Worm (Caenorhabditis elegans) whole organism, L1 larva: ENCODE data around the gene pbs-3.
A peak's percentile ranks its signal among the peaks of the same experiment; 100 is the strongest.

Source experiments
- aly-2 ChIP-seq: fragments of 150-350 bp; optimal IDR thresholded peaks from 2 replicates; lab custom pipeline; 2014; ENCODE audit warnings: missing biosample characterization, missing genetic modification characterization
- ama-1 ChIP-seq: fragments of 150-350 bp; optimal IDR thresholded peaks from 2 replicates; lab custom pipeline; 2014
- lin-15B ChIP-seq: fragments of 150-350 bp; sonication (generic microtip); optimal IDR thresholded peaks from 3 replicates; lab custom pipeline; 2014; ENCODE audit warnings: missing biosample characterization, missing genetic modification characterization
- mab-9 ChIP-seq: fragments of 200-800 bp; sonication (Bioruptor generic); IDR thresholded peaks from 2 replicates; pipeline ENCODE4 v1.3.6; 2022; ENCODE audit warnings: missing genetic modification reagents, missing genetic modification characterization, missing compliant biosample characterization
- nhr-28 ChIP-seq: fragments of 150-350 bp; optimal IDR thresholded peaks from 2 replicates; lab custom pipeline; 2014; ENCODE audit warnings: missing biosample characterization, missing genetic modification characterization
- nhr-76 ChIP-seq: sonication (generic microtip); optimal IDR thresholded peaks from 2 replicates; lab custom pipeline; 2017; ENCODE audit warnings: missing biosample characterization, missing genetic modification characterization
- rnt-1 ChIP-seq: sonication (generic microtip); optimal IDR thresholded peaks from 2 replicates; lab custom pipeline; 2016; ENCODE audit warnings: mild to moderate bottlenecking, missing genetic modification characterization, moderate library complexity, missing compliant biosample characterization
- swsn-7 ChIP-seq: sonication (generic microtip); optimal IDR thresholded peaks from 2 replicates; lab custom pipeline; 2016; ENCODE audit warnings: missing genetic modification characterization, missing compliant biosample characterization
- ztf-4 ChIP-seq: fragments of 150-350 bp; optimal IDR thresholded peaks from 2 replicates; lab custom pipeline; 2014; ENCODE audit warnings: missing biosample characterization, missing genetic modification characterization

DNA sequence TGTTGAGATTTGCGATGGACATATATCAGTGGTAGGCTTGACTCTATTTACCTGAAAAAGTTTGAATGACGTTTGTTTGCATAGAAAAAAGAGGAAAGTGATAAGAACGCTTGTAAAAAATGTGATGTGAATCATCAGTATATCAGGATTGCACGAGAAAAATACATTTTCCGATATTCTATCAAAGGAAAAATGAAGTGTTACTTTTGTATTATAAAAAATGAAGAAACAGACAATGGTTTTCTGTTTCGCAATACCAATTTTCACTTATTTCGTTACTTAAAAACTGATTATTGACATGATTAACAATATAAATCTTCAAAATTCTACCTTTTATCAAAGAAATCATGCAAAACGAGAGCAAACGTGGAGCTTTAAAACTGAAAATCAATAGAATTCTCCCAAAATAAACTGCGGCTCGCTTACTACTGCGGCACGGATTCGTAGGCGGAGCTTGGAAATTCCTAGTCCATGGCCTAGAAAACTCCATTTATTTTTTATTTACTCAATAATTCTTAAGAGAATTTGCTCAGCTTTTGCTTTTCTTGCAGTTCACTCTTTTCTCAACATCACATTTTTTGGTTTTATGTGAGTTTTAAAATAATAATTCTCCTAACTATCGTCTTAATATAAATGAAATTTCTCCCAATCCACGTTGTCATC lies 38.4 kb upstream of the pbs-3 start, which contains the start of the genes eif-1 and vps-24:
- TF ChIP-seq swsn-7 (peak; percentile 12), aly-2 (tag; lab: Kevin White, UChicago) (no peak), mab-9 (no peak), ztf-4 (tag; lab: Kevin White, UChicago) (no peak), rnt-1 (peak; percentile 65), ama-1 (lab: Kevin White, UChicago) (no peak), nhr-28 (tag; lab: Kevin White, UChicago) (no peak), nhr-76 (tag; lab: Kevin White, UChicago) (no peak), lin-15B (tag; lab: Kevin White, UChicago) (peak; percentile 56)
